Worm (Caenorhabditis elegans): ENCODE results near the gene nhr-119.

nhr-119 gene

ce11 chrII:2800550-2801233 is at the start of gene nhr-119:
TSS of gene nhr-119 (minus strand) at chrII:2800600.
- peak; percentile 15 for TF ChIP-seq tbp1 (GFP tag; optimal IDR thresholded peaks at IDR 0.05)
- TF ChIP-seq lsl-1 (GFP tag; optimal IDR thresholded peaks at IDR 0.05): no peak
- peak; percentile 61 for TF ChIP-seq ztf-26 (tag; optimal IDR thresholded peaks at IDR 0.05)
- TF ChIP-seq F10E7.11 (tag; optimal IDR thresholded peaks at IDR 0.05): no peak
- no peak for TF ChIP-seq ztf-25 (GFP tag; IDR thresholded peaks at IDR 0.05)
- TF ChIP-seq mcd-1 (GFP tag; IDR thresholded peaks at IDR 0.05): peak; percentile 57
- 0 out of 2 replicates have a peak, but pooled peaks have one; percentile 24 for TF ChIP-seq nfyb-1 (GFP tag; IDR thresholded peaks at IDR 0.05)
- TF ChIP-seq ztf-18 (tag; optimal IDR thresholded peaks at IDR 0.05): no peak
- TF ChIP-seq athp-1 (tag; optimal IDR thresholded peaks at IDR 0.05): no peak
- no peak for TF ChIP-seq cebp-1 (GFP tag; IDR thresholded peaks at IDR 0.05)
- peak; percentile 42 for TF ChIP-seq cebp-1 (tag; optimal IDR thresholded peaks at IDR 0.05)
- TF ChIP-seq ekl-4 (GFP tag; IDR thresholded peaks at IDR 0.05): 0 out of 2 replicates have a peak, but pooled peaks have one; percentile 38
- TF ChIP-seq lin-26 (GFP tag; IDR thresholded peaks at IDR 0.05): no peak
- peak in 1 of 2 experiments; percentile 42 for TF ChIP-seq let-607 (tag; optimal IDR thresholded peaks at IDR 0.05)
- no peak for TF ChIP-seq madf-8 (GFP tag; conservative IDR thresholded peaks at IDR 0.05)
- TF ChIP-seq ceh-100 (GFP tag; IDR thresholded peaks at IDR 0.05): no peak
- TF ChIP-seq repo-1 (tag; optimal IDR thresholded peaks at IDR 0.05): no peak
- no peak for TF ChIP-seq ceh-27 (GFP tag; optimal IDR thresholded peaks at IDR 0.05)
- TF ChIP-seq madf-3 (GFP tag; IDR thresholded peaks at IDR 0.05): no peak
- TF ChIP-seq fkh-3 (tag; optimal IDR thresholded peaks at IDR 0.05): no peak
- no peak for TF ChIP-seq B0019.2 (GFP tag; conservative IDR thresholded peaks at IDR 0.05)
- no peak for TF ChIP-seq madf-6 (GFP tag; IDR thresholded peaks at IDR 0.05)
- no peak for TF ChIP-seq him-1 (tag; optimal IDR thresholded peaks at IDR 0.05)
- peak; percentile 75 for TF ChIP-seq lin-40 (tag; optimal IDR thresholded peaks at IDR 0.05)
- no peak for TF ChIP-seq rcor-1 (GFP tag; IDR thresholded peaks at IDR 0.05)
- TF ChIP-seq hmg-20 (GFP tag; IDR thresholded peaks at IDR 0.05): no peak
- TF ChIP-seq egrh-3 (GFP tag; IDR thresholded peaks at IDR 0.05): peak; percentile 66
- TF ChIP-seq F22D6.2 (tag; optimal IDR thresholded peaks at IDR 0.05): peak; percentile 33
- peak in 1 of 3 experiments; percentile 41 for TF ChIP-seq lin-35 (GFP tag; optimal IDR thresholded peaks at IDR 0.05)
- no peak for TF ChIP-seq cebp-2 (GFP tag; IDR thresholded peaks at IDR 0.05)
- peak; percentile 48; the same call in 1 of the 2 replicates for TF ChIP-seq dox-1 (GFP tag; IDR thresholded peaks at IDR 0.05)
- no peak for TF ChIP-seq Y53G8AR.9 (GFP tag; conservative IDR thresholded peaks at IDR 0.05)
- TF ChIP-seq hmg-1.2 (GFP tag; IDR thresholded peaks at IDR 0.05): peak; percentile 82
- no peak for TF ChIP-seq attf-6 (GFP tag; IDR thresholded peaks at IDR 0.05)
- peak; percentile 67 for TF ChIP-seq nhr-80 (tag; optimal IDR thresholded peaks at IDR 0.05)
- no peak for TF ChIP-seq Y53F4B.3 (GFP tag; IDR thresholded peaks at IDR 0.05)
- TF ChIP-seq atf-7 (tag; optimal IDR thresholded peaks at IDR 0.05): peak; percentile 23
- TF ChIP-seq bed-1 (GFP tag; IDR thresholded peaks at IDR 0.05): no peak
- no peak for TF ChIP-seq lin-54 (GFP tag; optimal IDR thresholded peaks at IDR 0.05)
- no peak for TF ChIP-seq sea-2 (GFP tag; IDR thresholded peaks at IDR 0.05)
- peak; percentile 5 for TF ChIP-seq chd-7 (tag; optimal IDR thresholded peaks at IDR 0.05)
- no peak for TF ChIP-seq aptf-3 (GFP tag; IDR thresholded peaks at IDR 0.05)
- TF ChIP-seq attf-5 (GFP tag; optimal IDR thresholded peaks at IDR 0.05): no peak
